Fruit fly (Drosophila melanogaster): ENCODE results near the gene CG34133.
A peak's percentile ranks its signal among the peaks of the same experiment; 100 is the strongest.

The CG34133 gene

dm6 chr3R:29876733-29877193 lies 7.6 kb downstream of the CG34133 start, which contains the start of gene CG31038 (continued):
- TF ChIP-seq Hr51 (GFP tag; optimal IDR thresholded peaks at IDR 0.05), result peak in 1 of 2 experiments; percentile 25
- peak; percentile 25; the same call in 1 of the 2 replicates for TF ChIP-seq ranshi (GFP tag; IDR thresholded peaks at IDR 0.05)
- TF ChIP-seq otp (GFP tag; IDR thresholded peaks at IDR 0.05), result peak; percentile 29; the same call in 1 of the 3 replicates
- peak; percentile 55; the same call in 2 of the 3 replicates for TF ChIP-seq zfh1 (GFP tag; IDR thresholded peaks at IDR 0.05)
- TF ChIP-seq CG8924 (tag; optimal IDR thresholded peaks at IDR 0.05), result peak; percentile 13
- peak; percentile 34; the same call in 1 of the 2 replicates for TF ChIP-seq Drgx (GFP tag; IDR thresholded peaks at IDR 0.05)
- TF ChIP-seq D19B (GFP tag; optimal IDR thresholded peaks at IDR 0.05), result no peak
- TF ChIP-seq ssp (GFP tag; IDR thresholded peaks at IDR 0.05), result no peak
- TF ChIP-seq shn (GFP tag; optimal IDR thresholded peaks at IDR 0.05), result peak; percentile 23
- TF ChIP-seq CG7963 (GFP tag; IDR thresholded peaks at IDR 0.05; ENCODE audit: partially characterized antibody), result peak; percentile 33; the same call in 1 of the 3 replicates
- no peak for TF ChIP-seq CG17568 (GFP tag; optimal IDR thresholded peaks at IDR 0.05)
- TF ChIP-seq CG31441 (GFP tag; IDR thresholded peaks at IDR 0.05), result peak; percentile 24
- TF ChIP-seq inv (GFP tag; IDR thresholded peaks at IDR 0.05; ENCODE audit: partially characterized antibody), result no peak
- TF ChIP-seq CG10543 (GFP tag; optimal IDR thresholded peaks at IDR 0.05), result peak; percentile 34
- peak; percentile 42 for TF ChIP-seq CG12219 (GFP tag; optimal IDR thresholded peaks at IDR 0.05)
- TF ChIP-seq CG32767 (GFP tag; IDR thresholded peaks at IDR 0.05), result peak; percentile 47
- TF ChIP-seq chn (GFP tag; optimal IDR thresholded peaks at IDR 0.05), result peak; percentile 26
- peak; percentile 40 for TF ChIP-seq mirr (GFP tag; optimal IDR thresholded peaks at IDR 0.05)
- no peak for TF ChIP-seq CG7745 (tag; optimal IDR thresholded peaks at IDR 0.05)
- TF ChIP-seq CG10462 (GFP tag; optimal IDR thresholded peaks at IDR 0.05), result no peak
- TF ChIP-seq sna (GFP tag; IDR thresholded peaks at IDR 0.05; ENCODE audit: partially characterized antibody), result 0 out of 2 replicates have a peak, but pooled peaks have one; percentile 30
- TF ChIP-seq lilli (GFP tag; optimal IDR thresholded peaks at IDR 0.05), result no peak
- TF ChIP-seq CTCF (GFP tag; optimal IDR thresholded peaks at IDR 0.05), result no peak
- peak; percentile 74; the same call in 2 of the 3 replicates for TF ChIP-seq zen2 (GFP tag; IDR thresholded peaks at IDR 0.05; ENCODE audit: partially characterized antibody)
- TF ChIP-seq CG13775 (GFP tag; optimal IDR thresholded peaks at IDR 0.05), result no peak
- TF ChIP-seq tna (GFP tag; IDR thresholded peaks at IDR 0.05; ENCODE audit: partially characterized antibody), result peak; percentile 50; the same call in 1 of the 2 replicates
- peak; percentile 34 for TF ChIP-seq CG7987 (GFP tag; optimal IDR thresholded peaks at IDR 0.05)
- peak; percentile 61; the same call in 1 of the 2 replicates for TF ChIP-seq ara (GFP tag; IDR thresholded peaks at IDR 0.05)
- TF ChIP-seq nerfin-1 (tag; optimal IDR thresholded peaks at IDR 0.05), result peak; percentile 20
- peak; percentile 39 for TF ChIP-seq wek (GFP tag; optimal IDR thresholded peaks at IDR 0.05)
- TF ChIP-seq CG11456 (GFP tag; IDR thresholded peaks at IDR 0.05), result no peak
- no peak for TF ChIP-seq Mad (GFP tag; optimal IDR thresholded peaks at IDR 0.05)
- TF ChIP-seq sens (GFP tag), result peak; percentile 76
- TF ChIP-seq CG2678 (tag; optimal IDR thresholded peaks at IDR 0.05), result peak; percentile 10
- peak; percentile 39; the same call in 1 of the 2 replicates for TF ChIP-seq amos (GFP tag; IDR thresholded peaks at IDR 0.05; ENCODE audit: partially characterized antibody)
- TF ChIP-seq CG17385 (GFP tag; optimal IDR thresholded peaks at IDR 0.05), result peak; percentile 14
- TF ChIP-seq CG3838 (GFP tag; optimal IDR thresholded peaks at IDR 0.05), result no peak
- TF ChIP-seq unc-4 (GFP tag; IDR thresholded peaks at IDR 0.05; ENCODE audit: partially characterized antibody), result peak; percentile 40; the same call in 1 of the 2 replicates
- TF ChIP-seq Eip74EF (GFP tag; optimal IDR thresholded peaks at IDR 0.05), result peak in 1 of 2 experiments; percentile 4
- peak; percentile 7 for TF ChIP-seq CG30403 (GFP tag; optimal IDR thresholded peaks at IDR 0.05)
- TF ChIP-seq Adf1 (GFP tag; IDR thresholded peaks at IDR 0.05), result 0 out of 2 replicates have a peak, but pooled peaks have one; percentile 7
- TF ChIP-seq Deaf1 (tag; optimal IDR thresholded peaks at IDR 0.05), result peak; percentile 78
- no peak for TF ChIP-seq trem (tag; optimal IDR thresholded peaks at IDR 0.05)
- TF ChIP-seq crol (GFP tag; IDR thresholded peaks at IDR 0.05), result no peak
- no peak for TF ChIP-seq CG14014 (GFP tag; IDR thresholded peaks at IDR 0.05)
- TF ChIP-seq Scr (GFP tag; IDR thresholded peaks at IDR 0.05; ENCODE audit: partially characterized antibody), result peak; percentile 48
- peak; percentile 37; the same call in 1 of the 3 replicates for TF ChIP-seq CG16813 (GFP tag; IDR thresholded peaks at IDR 0.05; ENCODE audit: partially characterized antibody)
- no peak; the same call in 1 of the 2 replicates for TF ChIP-seq CG1024 (GFP tag; IDR thresholded peaks at IDR 0.05)
- peak; percentile 63; the same call in 1 of the 2 replicates for TF ChIP-seq CG42726 (GFP tag; IDR thresholded peaks at IDR 0.05; ENCODE audit: partially characterized antibody)
